Worm (Caenorhabditis elegans): ENCODE results near the gene T08A9.13.
A peak's percentile ranks its signal among the peaks of the same experiment; 100 is the strongest.

Gene T08A9.13

ce11 chrX:7318639-7319038 lies 3.6 kb downstream of the T08A9.13 start, which contains the start of gene spp-4:
Gene spp-4 (minus strand): TSS chrX:7318756.
- TF ChIP-seq B0310.2 (tag; optimal IDR thresholded peaks at IDR 0.05) (no peak), scrt-1 (GFP tag; IDR thresholded peaks at IDR 0.05) (no peak), flt-1 (GFP tag; IDR thresholded peaks at IDR 0.05) (no peak), tbx-37 (GFP tag; conservative IDR thresholded peaks at IDR 0.05) (no peak), aly-1 (tag; optimal IDR thresholded peaks at IDR 0.05) (no peak), ets-7 (tag; optimal IDR thresholded peaks at IDR 0.05) (no peak), ceh-13 (GFP tag; optimal IDR thresholded peaks at IDR 0.05) (no peak), ceh-36 (tag; optimal IDR thresholded peaks at IDR 0.05) (no peak), tbx-11 (GFP tag; IDR thresholded peaks at IDR 0.05) (no peak), sea-1 (GFP tag; conservative IDR thresholded peaks at IDR 0.05) (no peak), F13C5.2 (tag; optimal IDR thresholded peaks at IDR 0.05) (no peak), ama-1 (optimal IDR thresholded peaks at IDR 0.05) (no peak), hmg-4 (GFP tag; optimal IDR thresholded peaks at IDR 0.05) (no peak), hnd-1 (tag; optimal IDR thresholded peaks at IDR 0.05) (no peak), hmbx-1 (tag; optimal IDR thresholded peaks at IDR 0.05) (no peak), pes-1 (GFP tag; IDR thresholded peaks at IDR 0.05) (no peak), tra-4 (tag; optimal IDR thresholded peaks at IDR 0.05) (no peak)

ce11 chrX:7316485-7317391 lies 5.5 kb downstream of the T08A9.13 start, which contains the start of the genes spp-2 and spp-6:
Gene spp-2 (minus strand): TSS chrX:7316818.
Gene spp-6 (plus strand): TSS chrX:7317341.
- TF ChIP-seq tbx-11 (GFP tag; IDR thresholded peaks at IDR 0.05): no peak
- no peak for TF ChIP-seq scrt-1 (GFP tag; IDR thresholded peaks at IDR 0.05)
- no peak for TF ChIP-seq F13C5.2 (tag; optimal IDR thresholded peaks at IDR 0.05)
- TF ChIP-seq pes-1 (GFP tag; IDR thresholded peaks at IDR 0.05): no peak
- TF ChIP-seq ceh-13 (GFP tag; optimal IDR thresholded peaks at IDR 0.05): no peak
- TF ChIP-seq B0310.2 (tag; optimal IDR thresholded peaks at IDR 0.05): no peak
- no peak for TF ChIP-seq tbx-37 (GFP tag; conservative IDR thresholded peaks at IDR 0.05)
- no peak for TF ChIP-seq aly-1 (tag; optimal IDR thresholded peaks at IDR 0.05)
- TF ChIP-seq ama-1 (optimal IDR thresholded peaks at IDR 0.05): no peak
- no peak for TF ChIP-seq ets-7 (tag; optimal IDR thresholded peaks at IDR 0.05)
- TF ChIP-seq ceh-36 (tag; optimal IDR thresholded peaks at IDR 0.05): no peak
- TF ChIP-seq tra-4 (tag; optimal IDR thresholded peaks at IDR 0.05): no peak
- no peak for TF ChIP-seq flt-1 (GFP tag; IDR thresholded peaks at IDR 0.05)

- TF ChIP-seq hmg-4 (GFP tag; optimal IDR thresholded peaks at IDR 0.05) (no peak), hmbx-1 (tag; optimal IDR thresholded peaks at IDR 0.05) (no peak), scrt-1 (GFP tag; IDR thresholded peaks at IDR 0.05) (no peak)
Measured at ce11 chrX:7315329-7315728, 6.9 kb downstream of the T08A9.13 start, which contains the start of gene spp-3. Gene spp-3 (minus strand): TSS chrX:7315353.

- TF ChIP-seq scrt-1 (GFP tag; IDR thresholded peaks at IDR 0.05) (no peak), ama-1 (optimal IDR thresholded peaks at IDR 0.05) (no peak), hmg-4 (GFP tag; optimal IDR thresholded peaks at IDR 0.05) (no peak), hnd-1 (tag; optimal IDR thresholded peaks at IDR 0.05) (no peak), sea-1 (GFP tag; conservative IDR thresholded peaks at IDR 0.05) (no peak), ceh-13 (GFP tag; optimal IDR thresholded peaks at IDR 0.05) (no peak), hmbx-1 (tag; optimal IDR thresholded peaks at IDR 0.05) (no peak), tbx-37 (GFP tag; conservative IDR thresholded peaks at IDR 0.05) (no peak)
Measured at ce11 chrX:7314564-7314963, 7.7 kb downstream of the T08A9.13 start.

ce11 chrX:7313236-7313635 lies 9.0 kb downstream of the T08A9.13 start:
- TF ChIP-seq tra-4 (tag; optimal IDR thresholded peaks at IDR 0.05) (no peak), ama-1 (optimal IDR thresholded peaks at IDR 0.05) (no peak), tbx-11 (GFP tag; IDR thresholded peaks at IDR 0.05) (no peak), tbx-37 (GFP tag; conservative IDR thresholded peaks at IDR 0.05) (no peak), aly-1 (tag; optimal IDR thresholded peaks at IDR 0.05) (no peak), pes-1 (GFP tag; IDR thresholded peaks at IDR 0.05) (no peak), flt-1 (GFP tag; IDR thresholded peaks at IDR 0.05) (no peak), sea-1 (GFP tag; conservative IDR thresholded peaks at IDR 0.05) (no peak), ets-7 (tag; optimal IDR thresholded peaks at IDR 0.05) (no peak)

ce11 chrX:7311870-7312269 lies 10.4 kb downstream of the T08A9.13 start:
- TF ChIP-seq tbx-11 (GFP tag; IDR thresholded peaks at IDR 0.05) (no peak), aly-1 (tag; optimal IDR thresholded peaks at IDR 0.05) (no peak), flt-1 (GFP tag; IDR thresholded peaks at IDR 0.05) (no peak), hnd-1 (tag; optimal IDR thresholded peaks at IDR 0.05) (no peak), scrt-1 (GFP tag; IDR thresholded peaks at IDR 0.05) (no peak), ceh-36 (tag; optimal IDR thresholded peaks at IDR 0.05) (no peak), pes-1 (GFP tag; IDR thresholded peaks at IDR 0.05) (no peak), tbx-37 (GFP tag; conservative IDR thresholded peaks at IDR 0.05) (no peak), hmg-4 (GFP tag; optimal IDR thresholded peaks at IDR 0.05) (no peak), ets-7 (tag; optimal IDR thresholded peaks at IDR 0.05) (no peak), sea-1 (GFP tag; conservative IDR thresholded peaks at IDR 0.05) (no peak), ama-1 (optimal IDR thresholded peaks at IDR 0.05) (no peak), F13C5.2 (tag; optimal IDR thresholded peaks at IDR 0.05) (no peak), hmbx-1 (tag; optimal IDR thresholded peaks at IDR 0.05) (no peak), tra-4 (tag; optimal IDR thresholded peaks at IDR 0.05) (no peak), ceh-13 (GFP tag; optimal IDR thresholded peaks at IDR 0.05) (no peak), B0310.2 (tag; optimal IDR thresholded peaks at IDR 0.05) (no peak)

- TF ChIP-seq aly-1 (tag; optimal IDR thresholded peaks at IDR 0.05) (no peak), tra-4 (tag; optimal IDR thresholded peaks at IDR 0.05) (no peak), flt-1 (GFP tag; IDR thresholded peaks at IDR 0.05) (no peak), scrt-1 (GFP tag; IDR thresholded peaks at IDR 0.05) (peak; percentile 8; the same call in 1 of the 2 replicates), hmbx-1 (tag; optimal IDR thresholded peaks at IDR 0.05) (no peak), B0310.2 (tag; optimal IDR thresholded peaks at IDR 0.05) (no peak), ets-7 (tag; optimal IDR thresholded peaks at IDR 0.05) (no peak)
Measured at ce11 chrX:7309775-7310174, 12.4 kb downstream of the T08A9.13 start, which contains the start of the genes his-38 and his-40. Gene his-38 (minus strand): TSS chrX:7309875. Gene his-40 (plus strand): TSS chrX:7310110.
